Worm (Caenorhabditis elegans) whole organism, early embryonic: ENCODE data around the gene F08G12.11.
A peak's percentile ranks its signal among the peaks of the same experiment; 100 is the strongest.

Source experiments
- B0310.2 ChIP-seq: sonication (generic microtip); optimal IDR thresholded peaks from 2 replicates; lab custom pipeline; 2016; ENCODE audit warnings: mild to moderate bottlenecking, missing genetic modification characterization, missing compliant biosample characterization
- F13C5.2 ChIP-seq: sonication (generic microtip); optimal IDR thresholded peaks from 2 replicates; lab custom pipeline; 2017; ENCODE audit warnings: mild to moderate bottlenecking, missing genetic modification characterization, inconsistent platforms, missing compliant biosample characterization
- aly-1 ChIP-seq: sonication (generic microtip); optimal IDR thresholded peaks from 2 replicates; lab custom pipeline; 2016; ENCODE audit warnings: missing genetic modification characterization, missing compliant biosample characterization
- ama-1 ChIP-seq: fragments of 150-350 bp; optimal IDR thresholded peaks from 2 replicates; lab custom pipeline; 2014
- ceh-13 ChIP-seq: fragments of 200-800 bp; sonication (Bioruptor generic); optimal IDR thresholded peaks from 2 replicates; lab custom pipeline; 2018; ENCODE audit warnings: mild to moderate bottlenecking, missing genetic modification characterization, missing compliant biosample characterization
- ceh-36 ChIP-seq: sonication (generic microtip); optimal IDR thresholded peaks from 2 replicates; lab custom pipeline; 2016; ENCODE audit warnings: missing genetic modification characterization, inconsistent platforms, missing compliant biosample characterization
- ets-7 ChIP-seq: sonication (generic microtip); optimal IDR thresholded peaks from 2 replicates; lab custom pipeline; 2016; ENCODE audit warnings: missing genotype, missing genetic modification characterization, missing compliant biosample characterization
- flt-1 ChIP-seq: fragments of 200-800 bp; sonication (Bioruptor generic); IDR thresholded peaks from 2 replicates; pipeline ENCODE4 v1.3.6; 2022; ENCODE audit warnings: missing genetic modification characterization, missing compliant biosample characterization
- hmbx-1 ChIP-seq: sonication (generic microtip); optimal IDR thresholded peaks from 2 replicates; lab custom pipeline; 2016; ENCODE audit warnings: mild to moderate bottlenecking, missing genetic modification characterization, missing compliant biosample characterization
- hmg-4 ChIP-seq: fragments of 200-800 bp; sonication (Bioruptor generic); optimal IDR thresholded peaks from 2 replicates; lab custom pipeline; 2018; ENCODE audit warnings: mild to moderate bottlenecking, missing genetic modification characterization, missing compliant biosample characterization
- hnd-1 ChIP-seq: sonication (generic microtip); optimal IDR thresholded peaks from 2 replicates; lab custom pipeline; 2016; ENCODE audit warnings: missing genetic modification characterization, missing compliant biosample characterization
- pes-1 ChIP-seq: fragments of 200-800 bp; sonication (Bioruptor generic); IDR thresholded peaks from 2 replicates; pipeline ENCODE4 v1.3.6; 2022; ENCODE audit warnings: missing genetic modification reagents, missing genetic modification characterization, missing compliant biosample characterization
- scrt-1 ChIP-seq: fragments of 200-800 bp; sonication (Bioruptor generic); IDR thresholded peaks from 2 replicates; pipeline ENCODE4 v1.3.6; 2022; ENCODE audit warnings: missing genetic modification characterization, missing compliant biosample characterization
- sea-1 ChIP-seq: fragments of 200-800 bp; sonication (Bioruptor generic); conservative IDR thresholded peaks from 2 replicates; pipeline ENCODE4 v1.3.6; 2022; ENCODE audit warnings: missing genetic modification characterization, missing compliant biosample characterization
- tbx-11 ChIP-seq: fragments of 200-800 bp; sonication (Bioruptor generic); IDR thresholded peaks from 2 replicates; pipeline ENCODE4 v1.3.6; 2022; ENCODE audit warnings: missing genetic modification characterization, missing compliant biosample characterization
- tbx-37 ChIP-seq: fragments of 200-800 bp; sonication (Bioruptor generic); conservative IDR thresholded peaks from 2 replicates; pipeline ENCODE4 v1.3.6; 2022; ENCODE audit warnings: missing genetic modification reagents, missing genetic modification characterization, missing compliant biosample characterization
- tra-4 ChIP-seq: sonication (generic microtip); optimal IDR thresholded peaks from 2 replicates; lab custom pipeline; 2017; ENCODE audit warnings: missing genetic modification characterization, missing compliant biosample characterization

Gene F08G12.11

DNA sequence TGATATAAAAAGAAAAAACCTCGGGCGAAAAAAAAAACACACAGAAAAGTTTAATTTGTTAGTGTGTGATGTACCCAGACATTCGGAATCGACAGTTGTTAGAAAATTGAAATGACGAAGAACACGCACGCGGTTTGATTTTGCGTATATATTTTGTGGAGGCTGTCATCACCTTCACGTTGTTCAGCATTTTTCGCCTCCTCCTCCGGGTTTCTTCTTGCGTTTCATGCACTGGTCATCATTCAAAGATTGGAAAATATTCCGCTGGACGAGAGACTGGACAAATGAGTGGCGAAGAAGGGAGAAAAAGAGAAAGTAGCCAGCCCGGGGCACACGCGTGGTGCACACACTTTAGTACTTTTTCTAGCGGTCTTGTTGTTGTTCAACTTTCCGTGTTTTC is 29.5 kb upstream of the F08G12.11 start:
- no peak for TF ChIP-seq hmbx-1

DNA sequence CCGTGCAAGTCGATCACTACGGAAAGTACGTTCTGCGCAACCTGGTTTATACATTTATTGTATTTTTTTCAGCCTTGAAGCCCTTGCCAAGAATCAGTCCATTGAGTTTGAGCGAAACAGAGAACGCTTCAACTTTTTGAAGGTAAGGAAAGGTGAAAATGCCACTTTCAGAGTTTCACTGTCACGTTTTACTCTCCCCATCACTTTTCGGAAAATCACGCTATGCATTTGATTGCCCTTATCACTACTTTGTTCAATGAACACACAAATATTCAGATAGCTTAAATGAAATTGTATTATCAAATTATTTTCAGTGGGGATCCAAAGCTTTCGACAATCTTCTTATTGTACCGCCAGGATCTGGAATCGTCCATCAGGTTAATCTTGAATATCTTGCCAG is 25.1 kb upstream of the F08G12.11 start:
- TF ChIP-seq ets-7 (tag; lab: Kevin White, UChicago) (no peak), ama-1 (lab: Kevin White, UChicago) (no peak), pes-1 (GFP tag; lab: Robert Waterston, UW) (no peak), F13C5.2 (tag; lab: Kevin White, UChicago) (no peak), tbx-11 (no peak), scrt-1 (no peak), hmbx-1 (no peak), tbx-37 (GFP tag; lab: Robert Waterston, UW) (no peak), hnd-1 (no peak), hmg-4 (GFP tag; lab: Kevin White, UChicago) (no peak), ceh-36 (no peak), sea-1 (GFP tag; lab: Robert Waterston, UW) (no peak), flt-1 (GFP tag; lab: Robert Waterston, UW) (no peak), B0310.2 (tag; lab: Kevin White, UChicago) (no peak), tra-4 (tag; lab: Kevin White, UChicago) (no peak), ceh-13 (GFP tag; lab: Kevin White, UChicago) (no peak), aly-1 (no peak)

DNA sequence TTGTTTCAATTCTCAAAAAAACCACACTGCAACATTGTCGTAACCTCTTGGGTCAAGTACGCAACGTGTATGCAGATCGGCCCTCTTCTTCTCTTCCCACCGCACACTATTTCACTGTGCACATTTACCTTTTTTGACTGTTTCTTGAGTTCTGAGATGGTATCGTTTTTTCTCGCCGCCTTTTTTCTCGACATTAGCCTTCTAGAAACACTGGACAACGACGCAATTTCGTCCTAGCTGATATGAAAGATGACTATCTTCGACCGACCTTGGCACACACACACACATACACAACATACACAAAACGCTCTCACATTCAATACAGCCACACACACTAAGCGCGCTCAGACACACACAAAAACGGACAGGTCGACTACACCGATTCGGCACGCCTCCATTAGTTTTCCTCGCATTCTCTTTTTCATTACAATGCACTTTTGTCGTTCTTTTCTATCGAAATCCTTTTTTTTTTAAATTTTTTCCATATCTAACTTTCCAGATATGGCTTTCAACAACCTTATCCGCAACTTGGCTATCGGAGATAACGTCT is 24.1 kb upstream of the F08G12.11 start, which contains the start of gene aco-1:
aco-1 (plus strand) TSS at position 500 of the 550 bp plus-strand sequence.
- TF ChIP-seq aly-1 (peak; percentile 60), tbx-37 (GFP tag; lab: Robert Waterston, UW) (0 out of 2 replicates have a peak, but pooled peaks have one; percentile 12), F13C5.2 (tag; lab: Kevin White, UChicago) (no peak), hmg-4 (GFP tag; lab: Kevin White, UChicago) (peak; percentile 33), tra-4 (tag; lab: Kevin White, UChicago) (no peak), ama-1 (lab: Kevin White, UChicago) (no peak), scrt-1 (no peak), hmbx-1 (no peak), hnd-1 (no peak), flt-1 (GFP tag; lab: Robert Waterston, UW) (no peak), ceh-36 (no peak)

DNA sequence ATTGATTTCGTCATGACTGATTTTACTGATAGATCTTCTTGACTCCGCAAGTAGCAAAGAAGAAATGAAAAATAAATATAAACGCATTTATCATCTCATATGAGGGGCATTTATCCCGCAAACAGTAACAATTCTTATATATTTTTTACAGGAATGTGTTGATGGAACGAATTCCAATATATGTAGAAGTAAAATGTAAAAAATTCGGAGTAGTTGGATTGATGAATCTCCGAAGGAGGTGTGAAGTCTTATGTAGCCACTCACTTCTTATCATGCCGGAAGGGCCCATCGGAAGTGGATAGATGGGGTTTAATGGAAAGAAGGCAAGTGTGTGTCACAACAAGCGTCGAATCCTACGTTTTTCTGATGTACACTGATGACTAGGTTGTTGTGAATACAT is 22.4 kb upstream of the F08G12.11 start, which contains the start of gene gcy-9:
gcy-9 (minus strand) TSS at position 101 of the 400 bp plus-strand sequence.
- TF ChIP-seq ceh-36 (no peak), pes-1 (GFP tag; lab: Robert Waterston, UW) (no peak)

DNA sequence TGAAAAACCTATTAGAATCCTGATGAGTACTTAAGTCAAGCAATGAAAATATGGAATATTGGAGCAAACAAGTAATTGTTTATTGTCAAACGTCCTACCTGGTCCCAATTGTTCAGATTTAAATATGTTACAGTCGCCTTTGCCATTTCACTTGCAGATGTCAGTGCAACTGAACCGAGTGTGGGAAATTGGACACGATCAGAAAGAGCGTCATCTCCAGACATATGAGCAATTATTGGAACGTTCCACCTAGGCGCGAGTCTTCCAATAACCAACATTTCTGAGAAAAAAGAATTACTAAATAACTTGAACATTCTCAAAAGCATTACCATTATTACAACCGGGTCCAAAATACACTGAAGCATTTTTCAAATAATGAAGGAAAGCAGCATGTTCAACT is 21.7 kb upstream of the F08G12.11 start:
- TF ChIP-seq tra-4 (tag; lab: Kevin White, UChicago) (no peak), tbx-11 (no peak), hmbx-1 (no peak), hmg-4 (GFP tag; lab: Kevin White, UChicago) (no peak), pes-1 (GFP tag; lab: Robert Waterston, UW) (no peak), flt-1 (GFP tag; lab: Robert Waterston, UW) (no peak), sea-1 (GFP tag; lab: Robert Waterston, UW) (no peak), tbx-37 (GFP tag; lab: Robert Waterston, UW) (no peak), aly-1 (no peak), ama-1 (lab: Kevin White, UChicago) (no peak), B0310.2 (tag; lab: Kevin White, UChicago) (no peak), ets-7 (tag; lab: Kevin White, UChicago) (no peak), scrt-1 (no peak), F13C5.2 (tag; lab: Kevin White, UChicago) (no peak), ceh-13 (GFP tag; lab: Kevin White, UChicago) (no peak), hnd-1 (no peak), ceh-36 (no peak)

DNA sequence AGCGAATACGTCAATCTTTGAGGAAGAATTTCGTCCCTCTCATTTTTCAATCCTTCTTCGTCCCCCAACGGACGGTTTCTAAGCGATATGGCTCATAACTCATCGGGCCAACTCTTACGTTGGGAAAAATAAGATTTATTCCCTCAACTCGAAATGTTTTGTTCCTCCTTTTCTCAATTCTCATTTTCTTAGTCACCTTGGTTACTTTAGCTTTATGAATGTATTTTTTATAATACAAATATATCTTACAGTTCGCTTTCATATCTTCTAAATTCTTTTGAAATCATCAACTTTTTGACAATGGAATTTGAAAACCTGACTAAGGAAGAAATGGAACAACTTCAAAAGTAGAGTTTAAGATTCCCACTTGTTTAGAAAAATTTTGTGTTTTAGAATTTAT is 14.1 kb upstream of the F08G12.11 start, which contains the start of gene npr-9:
npr-9 (plus strand) TSS at position 301 of the 400 bp plus-strand sequence.
- TF ChIP-seq F13C5.2 (tag; lab: Kevin White, UChicago) (no peak), scrt-1 (no peak), B0310.2 (tag; lab: Kevin White, UChicago) (no peak), ama-1 (lab: Kevin White, UChicago) (no peak), tbx-11 (no peak), tbx-37 (GFP tag; lab: Robert Waterston, UW) (no peak), pes-1 (GFP tag; lab: Robert Waterston, UW) (no peak), ets-7 (tag; lab: Kevin White, UChicago) (no peak), tra-4 (tag; lab: Kevin White, UChicago) (no peak), sea-1 (GFP tag; lab: Robert Waterston, UW) (no peak), hmg-4 (GFP tag; lab: Kevin White, UChicago) (no peak), aly-1 (no peak)

DNA sequence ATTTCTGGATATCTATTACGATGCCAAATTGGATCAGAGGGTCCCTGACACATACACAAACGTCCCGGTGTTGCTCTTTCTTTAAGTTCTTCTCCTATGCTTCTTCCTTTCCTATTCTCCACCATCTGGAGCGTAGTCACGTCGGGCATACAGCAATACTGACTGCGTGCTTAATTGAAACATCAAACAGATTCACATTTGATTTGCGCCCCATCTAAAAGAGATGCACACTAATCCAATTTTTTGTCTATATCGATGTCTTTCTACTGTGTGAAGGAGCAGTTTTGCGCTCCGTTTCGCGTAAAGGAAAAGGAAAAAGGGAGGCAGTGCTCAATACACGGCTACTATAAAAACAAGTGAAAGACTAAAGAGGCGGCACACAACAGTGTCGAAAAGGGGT is 13.3 kb upstream of the F08G12.11 start:
- no peak for TF ChIP-seq ets-7 (tag; lab: Kevin White, UChicago)
- no peak for TF ChIP-seq tra-4 (tag; lab: Kevin White, UChicago)
- TF ChIP-seq tbx-11 = no peak
- no peak for TF ChIP-seq sea-1 (GFP tag; lab: Robert Waterston, UW)
- no peak for TF ChIP-seq hnd-1
- TF ChIP-seq tbx-37 (GFP tag; lab: Robert Waterston, UW) = no peak
- TF ChIP-seq ama-1 (lab: Kevin White, UChicago) = no peak
- TF ChIP-seq F13C5.2 (tag; lab: Kevin White, UChicago) = no peak
- no peak for TF ChIP-seq B0310.2 (tag; lab: Kevin White, UChicago)
- TF ChIP-seq scrt-1 = no peak
- TF ChIP-seq hmg-4 (GFP tag; lab: Kevin White, UChicago) = no peak
- no peak for TF ChIP-seq flt-1 (GFP tag; lab: Robert Waterston, UW)
- TF ChIP-seq ceh-13 (GFP tag; lab: Kevin White, UChicago) = no peak
- no peak for TF ChIP-seq pes-1 (GFP tag; lab: Robert Waterston, UW)
- no peak for TF ChIP-seq hmbx-1
- no peak for TF ChIP-seq aly-1
- no peak for TF ChIP-seq ceh-36
